Fruit fly (Drosophila melanogaster): Measurements from ENCODE around the gene MED14.

DNA sequence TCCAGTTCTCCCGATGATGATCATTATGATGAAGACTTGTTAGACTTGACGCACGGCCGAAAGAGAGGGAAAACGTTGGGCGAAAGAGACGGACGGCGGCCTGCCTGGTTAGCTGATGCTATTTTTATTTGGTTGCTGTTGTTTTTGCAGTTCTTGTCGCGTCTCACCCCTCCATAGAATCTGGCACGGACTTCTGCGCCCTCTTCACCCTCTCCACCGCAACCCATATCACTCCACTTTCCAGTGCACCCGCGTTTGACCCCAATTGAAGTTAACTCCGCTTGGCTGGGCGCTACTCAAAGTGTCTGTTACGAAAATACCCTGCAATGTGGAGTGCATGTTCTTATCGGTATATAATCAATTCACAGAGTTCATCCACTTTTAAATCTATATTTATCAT lies 31.9 kb upstream of the MED14 start:
- no peak for TF ChIP-seq pan (optimal IDR thresholded peaks at IDR 0.05)
- no peak for TF ChIP-seq psq (optimal IDR thresholded peaks at IDR 0.05)
- TF ChIP-seq Dll (optimal IDR thresholded peaks at IDR 0.05), result no peak
